Worm (Caenorhabditis elegans) whole organism, L3 larva: ENCODE data around the gene dyf-2.

ENCODE experiments used
- aly-2 ChIP-seq: fragments of 150-350 bp; optimal IDR thresholded peaks from 2 replicates; lab custom pipeline; 2014; ENCODE audit warnings: missing biosample characterization, missing genetic modification characterization
- pqm-1 ChIP-seq: fragments of 150-350 bp; optimal IDR thresholded peaks from 2 replicates; lab custom pipeline; 2017; ENCODE audit warnings: missing biosample characterization, missing genetic modification characterization, inconsistent platforms

DNA sequence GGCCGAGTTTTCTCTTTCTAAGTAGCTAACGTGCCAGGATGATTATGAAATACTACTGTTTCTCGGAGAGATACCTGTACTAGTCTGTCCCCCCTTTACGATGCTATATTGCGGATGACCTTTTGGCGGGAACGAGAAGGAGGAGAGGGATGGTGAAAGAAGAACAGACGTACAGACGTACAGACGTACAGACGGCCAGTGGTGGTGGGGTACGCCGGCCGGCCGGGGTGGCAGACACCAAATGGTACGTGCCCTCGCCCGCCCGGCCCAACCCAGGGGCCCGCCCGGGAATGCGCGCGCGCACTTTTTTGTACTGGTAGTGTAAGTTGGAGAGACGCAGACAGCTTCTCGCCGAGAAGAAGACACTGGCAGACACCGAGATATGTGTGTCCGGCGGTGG lies 34.8 kb upstream of the dyf-2 start:
- TF ChIP-seq aly-2 (tag; lab: Kevin White, UChicago) (no peak), pqm-1 (tag; lab: Kevin White, UChicago) (no peak)
